Worm (Caenorhabditis elegans) whole organism, late embryonic: Measurements from ENCODE around the gene paqr-1.
"Not testable (repeated sequence)": the region's sequence is repeated elsewhere in the genome, so short reads cannot be mapped to it uniquely, and the experiment has no call there.

ENCODE experiments used
- C08G9.2 ChIP-seq: sonication (generic microtip); optimal IDR thresholded peaks from 2 replicates; lab custom pipeline; 2016; ENCODE audit warnings: mild to moderate bottlenecking, missing genetic modification characterization, moderate library complexity, missing compliant biosample characterization
- T23F11.4 ChIP-seq: fragments of 200-800 bp; sonication (Bioruptor generic); optimal IDR thresholded peaks from 2 replicates; lab custom pipeline; 2018; ENCODE audit warnings: mild to moderate bottlenecking, missing genetic modification characterization, missing compliant biosample characterization
- ceh-18 ChIP-seq: sonication (generic microtip); optimal IDR thresholded peaks from 2 replicates; lab custom pipeline; 2016; ENCODE audit warnings: missing genetic modification characterization, missing compliant biosample characterization
- ceh-45 ChIP-seq: fragments of 200-800 bp; sonication (Bioruptor generic); IDR thresholded peaks from 2 replicates; pipeline ENCODE4 v1.3.6; 2022; ENCODE audit warnings: missing genetic modification reagents, missing genetic modification characterization, missing compliant biosample characterization
- elt-2 ChIP-seq: sonication (generic microtip); optimal IDR thresholded peaks from 2 replicates; lab custom pipeline; 2016; ENCODE audit warnings: missing genetic modification reagents, missing genetic modification characterization, missing compliant biosample characterization
- fkh-10 ChIP-seq: fragments of 150-350 bp; optimal IDR thresholded peaks from 2 replicates; lab custom pipeline; 2014; ENCODE audit warnings: missing biosample characterization, missing genetic modification reagents, missing genetic modification characterization
- pat-9 ChIP-seq: fragments of 200-800 bp; sonication (Bioruptor generic); optimal IDR thresholded peaks from 2 replicates; lab custom pipeline; 2018; ENCODE audit warnings: mild to moderate bottlenecking, missing genetic modification characterization, moderate library complexity, missing compliant biosample characterization
- tbx-2 ChIP-seq: sonication (generic microtip); optimal IDR thresholded peaks from 2 replicates; lab custom pipeline; 2016; ENCODE audit warnings: missing genetic modification characterization, missing compliant biosample characterization
- unc-86 ChIP-seq: sonication (generic microtip); optimal IDR thresholded peaks from 2 replicates; lab custom pipeline; 2016; ENCODE audit warnings: missing genetic modification characterization, missing compliant biosample characterization

- TF ChIP-seq ceh-45; fkh-10 (GFP tag; lab: Kevin White, UChicago); elt-2 (tag; lab: Kevin White, UChicago); tbx-2 (tag; lab: Kevin White, UChicago); T23F11.4 (GFP tag; lab: Kevin White, UChicago); unc-86 (tag; lab: Kevin White, UChicago); pat-9 (tag; lab: Kevin White, UChicago); C08G9.2 (tag; lab: Kevin White, UChicago); ceh-18: not testable (repeated sequence)
Observed at ce11 chrIV:6594871-6595270, 39.6 kb upstream of the paqr-1 start, which contains the start of gene nspb-3.
